Worm (Caenorhabditis elegans): ENCODE measurements around the gene dhs-17.
A peak's percentile ranks its signal among the peaks of the same experiment; 100 is the strongest.
"Not testable (repeated sequence)": the region's sequence is repeated elsewhere in the genome, so short reads cannot be mapped to it uniquely, and the experiment has no call there.

dhs-17 gene

DNA sequence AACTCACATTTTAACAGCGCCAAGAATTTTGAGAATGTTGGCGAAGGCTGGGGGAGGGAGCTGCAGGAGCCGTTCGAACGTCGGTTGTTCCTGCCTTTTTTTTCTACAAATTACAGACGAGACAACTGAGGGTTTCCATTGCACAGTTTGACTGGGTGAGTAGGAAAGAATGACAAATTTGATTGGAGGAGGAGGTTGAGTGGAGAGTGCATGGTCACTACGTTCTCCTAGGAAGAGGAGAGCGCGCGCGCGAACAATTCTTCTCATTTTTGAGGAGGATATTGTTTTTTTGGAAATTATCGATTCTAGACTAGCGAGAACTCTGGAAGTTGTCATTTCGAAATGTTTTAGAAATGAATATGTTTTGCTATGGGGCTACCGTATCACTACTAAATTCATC is at the start of gene dhs-17:
Gene dhs-17, minus strand, starts transcription at position 101 of the 400 bp plus-strand sequence.
- TF ChIP-seq zip-2 (tag; optimal IDR thresholded peaks at IDR 0.05), result no peak
- TF ChIP-seq jun-1 (tag; optimal IDR thresholded peaks at IDR 0.05), result no peak
- no peak for TF ChIP-seq daf-16 (GFP tag; optimal IDR thresholded peaks at IDR 0.05)
- TF ChIP-seq daf-16 (tag; optimal IDR thresholded peaks at IDR 0.05), result no peak
- no peak for TF ChIP-seq arid-1 (GFP tag; conservative IDR thresholded peaks at IDR 0.05)
- TF ChIP-seq R02D3.7 (tag; optimal IDR thresholded peaks at IDR 0.05), result no peak
- no peak for TF ChIP-seq ceh-28 (tag; optimal IDR thresholded peaks at IDR 0.05)
- TF ChIP-seq F26F4.8 (GFP tag; conservative IDR thresholded peaks at IDR 0.05), result no peak
- no peak for TF ChIP-seq F10B5.3 (tag; optimal IDR thresholded peaks at IDR 0.05)
- no peak for TF ChIP-seq lsy-2 (tag; optimal IDR thresholded peaks at IDR 0.05)
- TF ChIP-seq hif-1 (tag; optimal IDR thresholded peaks at IDR 0.05), result no peak
- TF ChIP-seq D1046.2 (GFP tag; IDR thresholded peaks at IDR 0.05), result no peak
- TF ChIP-seq mxl-2 (GFP tag; conservative IDR thresholded peaks at IDR 0.05), result no peak
- TF ChIP-seq vab-7 (GFP tag; IDR thresholded peaks at IDR 0.05), result no peak
- no peak for TF ChIP-seq lin-29 (GFP tag; IDR thresholded peaks at IDR 0.05)
- TF ChIP-seq mdt-29 (GFP tag; IDR thresholded peaks at IDR 0.05), result no peak
- no peak for TF ChIP-seq nhr-42 (GFP tag; IDR thresholded peaks at IDR 0.05)

DNA sequence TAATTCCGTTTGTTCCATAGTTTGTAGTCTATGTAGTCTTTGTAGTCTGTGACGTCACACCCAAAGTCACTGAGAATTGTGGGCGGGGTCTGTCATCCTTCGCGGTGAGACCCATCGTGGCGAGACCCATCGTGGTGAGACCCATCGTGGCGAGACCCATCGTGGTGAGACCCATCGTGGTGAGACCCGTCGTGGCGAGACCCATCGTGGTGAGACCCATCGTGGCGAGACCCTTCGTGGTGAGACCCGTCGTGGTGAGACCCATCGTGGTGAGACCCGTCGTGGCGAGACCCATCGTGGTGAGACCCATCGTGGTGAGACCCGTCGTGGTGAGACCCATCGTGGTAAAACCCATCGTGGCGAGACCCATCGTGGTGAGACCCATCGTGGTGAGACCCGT is 36.9 kb upstream of the dhs-17 start:
- peak; percentile 88; the same call in 1 of the 2 replicates for TF ChIP-seq set-16 (GFP tag; IDR thresholded peaks at IDR 0.05)
- 0 out of 2 replicates have a peak, but pooled peaks have one; percentile 5 for TF ChIP-seq tra-1 (GFP tag; IDR thresholded peaks at IDR 0.05)

DNA sequence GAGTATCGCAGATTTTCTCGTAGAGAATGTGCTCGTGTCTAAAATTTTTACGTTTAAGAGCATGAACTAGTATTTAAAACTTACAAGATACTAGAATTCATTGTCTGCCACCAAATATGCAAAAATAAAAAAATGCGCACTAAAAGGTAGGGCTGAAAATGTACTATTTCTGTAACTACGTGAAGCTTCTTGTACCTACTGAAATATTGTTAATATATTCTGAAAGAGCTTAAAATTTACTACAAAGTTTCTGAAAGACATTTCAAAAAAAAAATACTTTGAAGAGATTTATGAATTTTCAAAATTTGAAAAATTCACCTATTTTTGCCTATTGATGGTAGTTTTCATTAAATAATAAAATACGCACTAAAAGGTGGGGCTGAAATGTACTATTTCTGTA is 35.4 kb upstream of the dhs-17 start, which contains the start of gene fbxa-214:
Gene fbxa-214, minus strand, starts transcription at position 101 of the 400 bp plus-strand sequence.
- not testable (repeated sequence) for TF ChIP-seq rbr-2 (tag; optimal IDR thresholded peaks at IDR 0.05); ama-1 (optimal IDR thresholded peaks at IDR 0.05); zfp-3 (GFP tag; conservative IDR thresholded peaks at IDR 0.05)

DNA sequence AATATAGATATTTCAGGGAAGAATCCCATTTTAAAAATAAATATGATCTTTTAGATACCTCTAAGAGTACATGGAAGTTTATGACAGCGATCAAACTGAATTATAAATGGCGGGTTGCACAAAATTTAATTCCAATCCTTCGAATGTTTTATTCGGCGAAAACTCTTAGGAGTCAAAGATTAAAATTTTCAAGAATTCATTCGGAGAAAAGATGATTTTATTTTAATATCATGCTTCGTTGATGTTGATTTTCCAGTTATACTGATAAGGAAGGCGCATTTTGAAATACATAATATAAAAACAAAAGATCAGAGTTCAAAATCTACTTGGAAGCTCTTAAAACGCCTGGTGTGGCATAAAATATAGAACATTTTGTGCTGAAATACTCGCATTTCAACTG is 32.5 kb upstream of the dhs-17 start, which contains the start of gene srh-10:
Gene srh-10, minus strand, starts transcription at position 29 of the 400 bp plus-strand sequence.
- TF ChIP-seq vab-7 (GFP tag; IDR thresholded peaks at IDR 0.05) (no peak), F10B5.3 (tag; optimal IDR thresholded peaks at IDR 0.05) (no peak), Y48G9A.11 (GFP tag; IDR thresholded peaks at IDR 0.05) (no peak), nhr-42 (GFP tag; IDR thresholded peaks at IDR 0.05) (no peak), Y5F2A.4 (GFP tag; optimal IDR thresholded peaks at IDR 0.05) (no peak), ZK546.5 (tag; optimal IDR thresholded peaks at IDR 0.05) (no peak), nhr-10 (tag; optimal IDR thresholded peaks at IDR 0.05) (no peak), nhr-102 (tag; optimal IDR thresholded peaks at IDR 0.05) (no peak), ztf-11 (tag; optimal IDR thresholded peaks at IDR 0.05) (no peak), lin-13 (GFP tag; optimal IDR thresholded peaks at IDR 0.05) (no peak), mxl-2 (GFP tag; conservative IDR thresholded peaks at IDR 0.05) (no peak), dpl-1 (GFP tag; optimal IDR thresholded peaks at IDR 0.05) (no peak), spr-1 (tag; optimal IDR thresholded peaks at IDR 0.05) (no peak)

DNA sequence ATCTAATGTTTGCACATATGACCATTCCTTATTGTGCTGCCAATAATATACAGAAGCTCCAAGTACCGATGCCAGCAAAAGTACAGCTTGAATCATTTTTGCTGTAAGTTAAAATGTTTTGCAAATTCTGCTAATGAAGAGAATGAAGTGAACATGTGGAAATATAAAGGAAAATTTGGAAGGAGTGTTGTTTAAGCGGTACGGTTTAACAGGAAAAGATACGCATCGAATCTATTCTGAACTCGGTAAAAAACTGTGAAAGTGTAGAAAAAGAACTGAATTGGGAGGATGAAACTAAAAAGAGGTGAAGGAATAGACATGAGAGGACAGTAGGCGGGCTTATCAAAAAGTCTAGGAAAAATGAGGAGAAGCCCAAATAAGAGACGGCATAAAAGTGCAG is 28.7 kb upstream of the dhs-17 start, which contains the start of gene Y38A10A.2:
Gene Y38A10A.2, minus strand, starts transcription at position 101 of the 400 bp plus-strand sequence.
- peak; percentile 10 for TF ChIP-seq aha-1 (tag)
- no peak for TF ChIP-seq snpc-1.2 (GFP tag; IDR thresholded peaks at IDR 0.05)

DNA sequence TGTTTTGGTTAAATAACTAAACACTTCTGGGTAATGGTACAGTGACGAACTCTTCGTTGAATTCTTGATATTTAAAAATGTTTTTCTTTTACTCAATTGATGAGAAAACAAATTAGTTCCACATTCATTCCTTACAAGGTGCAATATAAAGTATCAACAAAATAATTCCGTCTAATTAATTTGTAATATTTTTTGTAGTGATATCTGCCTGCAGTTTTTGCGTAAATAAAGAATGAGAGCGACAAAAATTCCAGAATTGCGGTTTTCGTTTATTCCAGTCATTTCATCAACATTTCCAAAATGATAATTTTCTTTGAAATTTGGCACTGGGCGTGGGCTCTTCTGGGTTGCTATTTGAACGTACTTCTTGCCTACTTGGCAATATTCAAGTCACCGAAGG is 20.7 kb upstream of the dhs-17 start, which contains the start of gene srd-20:
Gene srd-20, plus strand, starts transcription at position 301 of the 400 bp plus-strand sequence.
- TF ChIP-seq skn-1 (tag; optimal IDR thresholded peaks at IDR 0.05), result no peak
- no peak for TF ChIP-seq arid-1 (GFP tag; conservative IDR thresholded peaks at IDR 0.05)
- TF ChIP-seq spr-1 (tag; optimal IDR thresholded peaks at IDR 0.05), result no peak
- TF ChIP-seq F10B5.3 (tag; optimal IDR thresholded peaks at IDR 0.05), result no peak
- TF ChIP-seq nhr-237 (tag; optimal IDR thresholded peaks at IDR 0.05), result no peak
- TF ChIP-seq ZK337.2 (GFP tag; IDR thresholded peaks at IDR 0.05), result no peak
- TF ChIP-seq lim-7 (GFP tag; IDR thresholded peaks at IDR 0.05), result no peak
- no peak for TF ChIP-seq R02D3.7 (tag; optimal IDR thresholded peaks at IDR 0.05)
- TF ChIP-seq lin-39 (tag; optimal IDR thresholded peaks at IDR 0.05), result no peak
- TF ChIP-seq zfp-2 (tag; optimal IDR thresholded peaks at IDR 0.05), result no peak
- no peak for TF ChIP-seq madf-9 (GFP tag; conservative IDR thresholded peaks at IDR 0.05)
- TF ChIP-seq hlh-11 (tag; optimal IDR thresholded peaks at IDR 0.05), result no peak
- no peak for TF ChIP-seq rbr-2 (tag; optimal IDR thresholded peaks at IDR 0.05)
- TF ChIP-seq spr-3 (GFP tag; optimal IDR thresholded peaks at IDR 0.05), result no peak
- TF ChIP-seq duxl-1 (tag; optimal IDR thresholded peaks at IDR 0.05; ENCODE audit: poor library complexity), result no peak
- TF ChIP-seq gei-8 (GFP tag; optimal IDR thresholded peaks at IDR 0.05), result no peak

Data from whole organism, L4 larva.